Fruit fly (Drosophila melanogaster): Measurements from ENCODE around the gene CASK.
A peak's percentile ranks its signal among the peaks of the same experiment; 100 is the strongest.

CASK gene

DNA sequence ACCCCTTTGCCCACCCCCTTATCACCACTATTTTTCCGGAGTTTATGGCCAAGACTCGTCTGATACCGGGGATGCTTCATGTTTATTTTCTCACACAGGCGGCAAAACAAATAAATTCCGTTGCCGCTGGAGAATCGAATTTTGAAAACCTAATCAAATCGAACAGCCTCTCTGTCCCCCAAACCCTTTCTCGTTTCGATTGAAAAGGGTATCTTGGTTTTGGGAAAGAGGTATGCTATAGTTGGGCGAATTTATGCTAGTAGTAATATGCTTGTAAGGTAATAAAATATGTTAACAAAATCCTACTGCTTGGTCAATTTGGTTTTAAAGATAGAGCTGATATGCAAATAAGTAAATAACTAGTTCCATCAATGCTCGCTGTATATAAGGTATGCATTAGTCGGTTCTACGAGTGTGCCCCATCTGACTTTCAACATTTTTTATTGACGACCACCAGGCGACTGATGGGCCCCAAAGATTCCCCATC lies 5.6 kb upstream of the CASK start:
- TF ChIP-seq br (GFP tag; optimal IDR thresholded peaks at IDR 0.05) (peak; percentile 20), sv (GFP tag; optimal IDR thresholded peaks at IDR 0.05) (peak; percentile 10), CG32264 (GFP tag; optimal IDR thresholded peaks at IDR 0.05) (no peak), foxo (GFP tag; optimal IDR thresholded peaks at IDR 0.05) (peak in 1 of 2 experiments; percentile 11), ey (GFP tag; optimal IDR thresholded peaks at IDR 0.05) (peak; percentile 51), Abd-B (GFP tag; optimal IDR thresholded peaks at IDR 0.05) (no peak), dsf (GFP tag; optimal IDR thresholded peaks at IDR 0.05; ENCODE audit: borderline replicate concordance) (no peak), OdsH (GFP tag; optimal IDR thresholded peaks at IDR 0.05) (peak; percentile 16), h (GFP tag; optimal IDR thresholded peaks at IDR 0.05) (peak; percentile 44), fru (GFP tag; optimal IDR thresholded peaks at IDR 0.05) (peak; percentile 47), rgr (GFP tag; optimal IDR thresholded peaks at IDR 0.05) (peak; percentile 24), brk (GFP tag; optimal IDR thresholded peaks at IDR 0.05) (no peak), sage (GFP tag; optimal IDR thresholded peaks at IDR 0.05) (no peak), HLH106 (tag; optimal IDR thresholded peaks at IDR 0.05) (no peak)

DNA sequence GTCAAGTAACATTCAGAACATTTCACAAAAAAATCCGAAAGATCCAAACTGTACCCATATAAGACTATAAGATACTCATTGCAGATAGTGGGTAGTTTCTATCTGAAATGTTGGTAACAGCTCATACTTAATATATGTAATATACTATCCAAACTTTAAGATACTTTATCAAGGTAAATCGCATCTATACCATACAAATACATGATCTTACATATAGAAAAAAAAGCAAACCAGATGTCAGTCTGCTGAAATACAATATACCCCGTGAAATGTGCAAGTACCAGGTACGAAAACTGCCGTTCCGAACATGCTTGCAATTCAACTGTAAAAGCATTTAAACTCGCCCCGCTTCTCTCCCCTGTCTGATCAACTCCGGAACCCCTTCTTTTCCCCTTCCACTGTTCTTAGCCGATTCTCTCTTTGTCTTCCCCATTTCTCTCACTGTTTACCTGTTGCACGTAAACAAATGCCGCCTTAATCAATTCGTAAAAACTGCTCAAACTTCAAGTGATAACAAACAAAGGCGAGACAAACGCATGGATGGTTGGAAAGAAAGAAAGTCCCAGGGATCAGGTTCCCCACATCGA lies 5.1 kb upstream of the CASK start:
- no peak for TF ChIP-seq Myc (optimal IDR thresholded peaks at IDR 0.05)
- TF ChIP-seq Dif (GFP tag; optimal IDR thresholded peaks at IDR 0.05; ENCODE audit: partially characterized antibody), result no peak
- TF ChIP-seq sage (GFP tag; optimal IDR thresholded peaks at IDR 0.05), result no peak
- no peak for TF ChIP-seq CG9705 (GFP tag; optimal IDR thresholded peaks at IDR 0.05)
- no peak for TF ChIP-seq CrebA (GFP tag; optimal IDR thresholded peaks at IDR 0.05; ENCODE audit: borderline replicate concordance)
- no peak for TF ChIP-seq tai (GFP tag; optimal IDR thresholded peaks at IDR 0.05)
- TF ChIP-seq GATAd (GFP tag; optimal IDR thresholded peaks at IDR 0.05), result no peak
- no peak for TF ChIP-seq Dfd (GFP tag; optimal IDR thresholded peaks at IDR 0.05)
- TF ChIP-seq dsf (GFP tag; optimal IDR thresholded peaks at IDR 0.05; ENCODE audit: borderline replicate concordance), result no peak
- peak; percentile 50 for TF ChIP-seq pan (optimal IDR thresholded peaks at IDR 0.05)
- TF ChIP-seq fru (GFP tag; optimal IDR thresholded peaks at IDR 0.05), result peak; percentile 41
- TF ChIP-seq CG32264 (GFP tag; optimal IDR thresholded peaks at IDR 0.05), result no peak
- TF ChIP-seq jim (GFP tag; optimal IDR thresholded peaks at IDR 0.05), result no peak
- peak; percentile 24 for TF ChIP-seq br (GFP tag; optimal IDR thresholded peaks at IDR 0.05)
- peak; percentile 1 for TF ChIP-seq Hnf4 (GFP tag; optimal IDR thresholded peaks at IDR 0.05)
- TF ChIP-seq HLH106 (tag; optimal IDR thresholded peaks at IDR 0.05), result peak; percentile 48
- TF ChIP-seq Hr78 (GFP tag; optimal IDR thresholded peaks at IDR 0.05), result no peak
- TF ChIP-seq sv (GFP tag; optimal IDR thresholded peaks at IDR 0.05), result no peak
- no peak for TF ChIP-seq Hr83 (GFP tag; optimal IDR thresholded peaks at IDR 0.05; ENCODE audit: poor library complexity, severe bottlenecking)
- TF ChIP-seq Sp1 (GFP tag; optimal IDR thresholded peaks at IDR 0.05), result peak; percentile 23
- no peak for TF ChIP-seq Vsx2 (GFP tag; optimal IDR thresholded peaks at IDR 0.05; ENCODE audit: partially characterized antibody)
- TF ChIP-seq h (GFP tag; optimal IDR thresholded peaks at IDR 0.05), result peak; percentile 71
- TF ChIP-seq foxo (GFP tag; optimal IDR thresholded peaks at IDR 0.05), result peak in 1 of 2 experiments; percentile 51
- peak; percentile 57 for TF ChIP-seq woc (GFP tag; optimal IDR thresholded peaks at IDR 0.05)
- TF ChIP-seq dl (GFP tag; optimal IDR thresholded peaks at IDR 0.05; ENCODE audit: insufficient read depth in 1 of 2, partially characterized antibody in 2 of 2), result no peak
- TF ChIP-seq brk (GFP tag; optimal IDR thresholded peaks at IDR 0.05), result no peak
- peak; percentile 54 for TF ChIP-seq rgr (GFP tag; optimal IDR thresholded peaks at IDR 0.05)
- no peak for TF ChIP-seq Mio (GFP tag; optimal IDR thresholded peaks at IDR 0.05)
- no peak for TF ChIP-seq N (GFP tag; optimal IDR thresholded peaks at IDR 0.05)
- no peak for TF ChIP-seq Abd-B (GFP tag; optimal IDR thresholded peaks at IDR 0.05)
- peak; percentile 49 for TF ChIP-seq ey (GFP tag; optimal IDR thresholded peaks at IDR 0.05)
- TF ChIP-seq lola (GFP tag; optimal IDR thresholded peaks at IDR 0.05), result no peak
- TF ChIP-seq dmrt93B (GFP tag; optimal IDR thresholded peaks at IDR 0.05), result peak; percentile 15
- TF ChIP-seq OdsH (GFP tag; optimal IDR thresholded peaks at IDR 0.05), result peak; percentile 58
- TF ChIP-seq Rel (GFP tag; optimal IDR thresholded peaks at IDR 0.05), result no peak
- peak; percentile 37 for TF ChIP-seq Rel (tag; optimal IDR thresholded peaks at IDR 0.05)
- TF ChIP-seq Jra (GFP tag; optimal IDR thresholded peaks at IDR 0.05), result no peak
- peak; percentile 56 for TF ChIP-seq psq (GFP tag; optimal IDR thresholded peaks at IDR 0.05)
- no peak for TF ChIP-seq usp (GFP tag; optimal IDR thresholded peaks at IDR 0.05)

Data from whole organism, wandering third instar larva.